Fruit fly (Drosophila melanogaster): ENCODE results near the gene CG3251.

The CG3251 gene

dm6 chr2L:4690602-4691001 is at the start of gene CG3251:
TSS of gene CG3251 (minus strand) at chr2L:4690702.
- TF ChIP-seq CG32264 (GFP tag; optimal IDR thresholded peaks at IDR 0.05), result no peak
- no peak for TF ChIP-seq CrebA (GFP tag; optimal IDR thresholded peaks at IDR 0.05; ENCODE audit: borderline replicate concordance)
- TF ChIP-seq dsf (GFP tag; optimal IDR thresholded peaks at IDR 0.05; ENCODE audit: borderline replicate concordance), result no peak
- no peak for TF ChIP-seq sv (GFP tag; optimal IDR thresholded peaks at IDR 0.05)
- no peak for TF ChIP-seq brk (GFP tag; optimal IDR thresholded peaks at IDR 0.05)
- no peak for TF ChIP-seq Dif (GFP tag; optimal IDR thresholded peaks at IDR 0.05; ENCODE audit: partially characterized antibody)
- no peak for TF ChIP-seq pan (optimal IDR thresholded peaks at IDR 0.05)
- no peak for TF ChIP-seq Myc (optimal IDR thresholded peaks at IDR 0.05)
- TF ChIP-seq Rel (GFP tag; optimal IDR thresholded peaks at IDR 0.05), result no peak
- no peak for TF ChIP-seq Rel (tag; optimal IDR thresholded peaks at IDR 0.05)
- no peak for TF ChIP-seq N (GFP tag; optimal IDR thresholded peaks at IDR 0.05)
- no peak for TF ChIP-seq HLH106 (tag; optimal IDR thresholded peaks at IDR 0.05)
- no peak for TF ChIP-seq woc (GFP tag; optimal IDR thresholded peaks at IDR 0.05)

DNA sequence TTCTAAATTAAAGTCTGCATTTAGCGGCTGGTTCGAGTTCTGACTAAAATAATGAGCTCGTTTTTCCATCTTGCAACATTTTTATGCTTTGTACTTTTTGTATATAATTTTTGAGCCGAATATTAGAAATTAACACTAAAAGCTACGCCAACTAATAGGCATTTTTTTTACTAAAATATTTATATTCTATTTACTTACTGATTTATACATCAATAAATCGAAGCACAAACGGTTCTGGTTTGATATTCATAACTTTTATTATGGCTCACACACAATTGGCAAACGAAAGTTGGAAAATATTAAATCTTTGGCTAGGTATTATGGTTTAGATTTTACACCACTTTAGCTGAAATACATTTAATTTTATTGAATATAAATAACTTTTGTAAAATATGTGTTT is 43.9 kb upstream of the CG3251 start, which contains the start of gene CG15631:
TSS of gene CG15631 (minus strand) at position 101 of the 400 bp plus-strand sequence.
- TF ChIP-seq HLH106 (tag; optimal IDR thresholded peaks at IDR 0.05) (no peak), sv (GFP tag; optimal IDR thresholded peaks at IDR 0.05) (no peak), tai (GFP tag; optimal IDR thresholded peaks at IDR 0.05) (no peak), sage (GFP tag; optimal IDR thresholded peaks at IDR 0.05) (no peak), fru (GFP tag; optimal IDR thresholded peaks at IDR 0.05) (no peak), Dif (GFP tag; optimal IDR thresholded peaks at IDR 0.05; ENCODE audit: partially characterized antibody) (no peak), foxo (GFP tag; optimal IDR thresholded peaks at IDR 0.05) (no peak), OdsH (GFP tag; optimal IDR thresholded peaks at IDR 0.05) (no peak), woc (GFP tag; optimal IDR thresholded peaks at IDR 0.05) (no peak), Abd-B (GFP tag; optimal IDR thresholded peaks at IDR 0.05) (no peak), Rel (GFP tag; optimal IDR thresholded peaks at IDR 0.05) (no peak), Rel (tag; optimal IDR thresholded peaks at IDR 0.05) (no peak), Mio (GFP tag; optimal IDR thresholded peaks at IDR 0.05) (no peak), dmrt93B (GFP tag; optimal IDR thresholded peaks at IDR 0.05) (no peak), h (GFP tag; optimal IDR thresholded peaks at IDR 0.05) (no peak)

dm6 chr2L:4726021-4726420 is 35.5 kb upstream of the CG3251 start:
- TF ChIP-seq Dif (GFP tag; optimal IDR thresholded peaks at IDR 0.05; ENCODE audit: partially characterized antibody) (peak; percentile 67), Vsx2 (GFP tag; optimal IDR thresholded peaks at IDR 0.05; ENCODE audit: partially characterized antibody) (peak; percentile 39), Rel (GFP tag; optimal IDR thresholded peaks at IDR 0.05) (no peak), Rel (tag; optimal IDR thresholded peaks at IDR 0.05) (no peak)

DNA sequence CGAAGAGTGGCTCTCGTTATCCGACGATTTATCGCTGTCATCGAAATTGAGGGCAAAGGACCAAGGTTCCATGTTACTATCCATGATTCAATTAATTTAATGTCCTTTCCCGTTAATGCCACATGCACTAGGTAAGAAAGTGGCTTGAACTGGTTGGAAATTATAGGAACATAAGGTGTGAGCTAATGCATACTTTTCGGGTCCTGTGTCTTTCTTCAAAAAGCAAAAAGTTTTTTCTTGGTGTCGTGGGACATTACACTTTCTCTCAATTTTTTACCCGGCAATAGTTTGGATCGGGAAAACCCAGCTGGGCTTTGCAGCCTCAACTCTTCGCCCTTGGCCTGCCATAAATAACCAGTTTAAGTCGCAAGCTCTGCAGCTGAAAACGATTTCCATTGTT is 10.9 kb upstream of the CG3251 start, which contains the start of gene Taf12L:
TSS of gene Taf12L (minus strand) at position 101 of the 400 bp plus-strand sequence.
- TF ChIP-seq h (GFP tag; optimal IDR thresholded peaks at IDR 0.05) (no peak), lola (GFP tag; optimal IDR thresholded peaks at IDR 0.05) (no peak), CrebA (GFP tag; optimal IDR thresholded peaks at IDR 0.05; ENCODE audit: borderline replicate concordance) (no peak), foxo (GFP tag; optimal IDR thresholded peaks at IDR 0.05) (no peak), sage (GFP tag; optimal IDR thresholded peaks at IDR 0.05) (no peak), Abd-B (GFP tag; optimal IDR thresholded peaks at IDR 0.05) (no peak), ey (GFP tag; optimal IDR thresholded peaks at IDR 0.05) (no peak), fru (GFP tag; optimal IDR thresholded peaks at IDR 0.05) (no peak), Dfd (GFP tag; optimal IDR thresholded peaks at IDR 0.05) (no peak)

- TF ChIP-seq Dfd (GFP tag; optimal IDR thresholded peaks at IDR 0.05), result peak; percentile 52
- no peak for TF ChIP-seq ey (GFP tag; optimal IDR thresholded peaks at IDR 0.05)
Measured at dm6 chr2L:4698837-4699236, 8.3 kb upstream of the CG3251 start.

dm6 chr2L:4694421-4694820 is 3.9 kb upstream of the CG3251 start, which contains the start of gene dcma:
TSS of gene dcma (plus strand) at chr2L:4694721.
- TF ChIP-seq Myc (optimal IDR thresholded peaks at IDR 0.05), result no peak
- TF ChIP-seq CrebA (GFP tag; optimal IDR thresholded peaks at IDR 0.05; ENCODE audit: borderline replicate concordance), result no peak
- TF ChIP-seq br (GFP tag; optimal IDR thresholded peaks at IDR 0.05), result no peak
- TF ChIP-seq Dfd (GFP tag; optimal IDR thresholded peaks at IDR 0.05), result no peak
- TF ChIP-seq usp (GFP tag; optimal IDR thresholded peaks at IDR 0.05), result no peak
- no peak for TF ChIP-seq psq (GFP tag; optimal IDR thresholded peaks at IDR 0.05)
- no peak for TF ChIP-seq OdsH (GFP tag; optimal IDR thresholded peaks at IDR 0.05)
- TF ChIP-seq Sp1 (GFP tag; optimal IDR thresholded peaks at IDR 0.05), result no peak
- no peak for TF ChIP-seq Hr83 (GFP tag; optimal IDR thresholded peaks at IDR 0.05; ENCODE audit: poor library complexity, severe bottlenecking)
